Fruit fly (Drosophila melanogaster): ENCODE results near the gene sofe.
A peak's percentile ranks its signal among the peaks of the same experiment; 100 is the strongest.

Gene sofe

dm6 chrX:10822678-10823440 is 34.4 kb downstream of the sofe start (continued):
- TF ChIP-seq hth (optimal IDR thresholded peaks at IDR 0.05) = no peak
- peak; percentile 13 for TF ChIP-seq Atf-2 (GFP tag; optimal IDR thresholded peaks at IDR 0.05)
- TF ChIP-seq kni (GFP tag; optimal IDR thresholded peaks at IDR 0.05) = peak; percentile 89
- TF ChIP-seq CG12155 (GFP tag; optimal IDR thresholded peaks at IDR 0.05) = peak; percentile 33
- TF ChIP-seq CkIIα-i1 (GFP tag; IDR thresholded peaks at IDR 0.05) = no peak
- TF ChIP-seq CG6791 (GFP tag; IDR thresholded peaks at IDR 0.05; ENCODE audit: partially characterized antibody) = no peak
- TF ChIP-seq CG13624 (GFP tag; optimal IDR thresholded peaks at IDR 0.05) = no peak
- TF ChIP-seq crol (GFP tag; IDR thresholded peaks at IDR 0.05) = no peak
- peak; percentile 58 for TF ChIP-seq Hr3 (GFP tag; optimal IDR thresholded peaks at IDR 0.05)
- TF ChIP-seq CG8089 (GFP tag; optimal IDR thresholded peaks at IDR 0.05) = no peak
- TF ChIP-seq toy (GFP tag; IDR thresholded peaks at IDR 0.05) = no peak
- TF ChIP-seq CG15269 (tag; optimal IDR thresholded peaks at IDR 0.05) = peak; percentile 66
- TF ChIP-seq ap (GFP tag; IDR thresholded peaks at IDR 0.05) = peak; percentile 41; the same call in 1 of the 2 replicates
- no peak for TF ChIP-seq Antp (GFP tag; optimal IDR thresholded peaks at IDR 0.05)
- TF ChIP-seq Lpt (GFP tag; optimal IDR thresholded peaks at IDR 0.05) = no peak
- peak; percentile 43 for TF ChIP-seq Xbp1 (GFP tag; optimal IDR thresholded peaks at IDR 0.05)
- no peak for TF ChIP-seq CG4282 (GFP tag; optimal IDR thresholded peaks at IDR 0.05)
- no peak for TF ChIP-seq Hey (tag; optimal IDR thresholded peaks at IDR 0.05)
- no peak for TF ChIP-seq aop (GFP tag; IDR thresholded peaks at IDR 0.05)
- TF ChIP-seq Blimp-1 (GFP tag; optimal IDR thresholded peaks at IDR 0.05) = peak; percentile 66
- TF ChIP-seq CG1603 (tag; optimal IDR thresholded peaks at IDR 0.05) = peak; percentile 76
- TF ChIP-seq CG18011 (GFP tag; optimal IDR thresholded peaks at IDR 0.05) = no peak
- peak; percentile 71 for TF ChIP-seq gsb-n (tag; optimal IDR thresholded peaks at IDR 0.05)
- TF ChIP-seq CG11398 (GFP tag; optimal IDR thresholded peaks at IDR 0.05) = no peak
- 0 out of 3 replicates have a peak, but pooled peaks have one; percentile 30 for TF ChIP-seq CG11093 (GFP tag; IDR thresholded peaks at IDR 0.05)
- peak; percentile 51 for TF ChIP-seq Dek (tag; optimal IDR thresholded peaks at IDR 0.05)
- TF ChIP-seq CG8765 (GFP tag; IDR thresholded peaks at IDR 0.05) = peak; percentile 57; the same call in 1 of the 2 replicates
- no peak for TF ChIP-seq Ravus (GFP tag; IDR thresholded peaks at IDR 0.05)
- TF ChIP-seq ase (GFP tag; IDR thresholded peaks at IDR 0.05) = no peak
- TF ChIP-seq CG12744 (GFP tag; optimal IDR thresholded peaks at IDR 0.05) = no peak
- peak; percentile 34; the same call in 1 of the 3 replicates for TF ChIP-seq so (GFP tag; IDR thresholded peaks at IDR 0.05)
- no peak for TF ChIP-seq gt (GFP tag; IDR thresholded peaks at IDR 0.05)
- no peak for TF ChIP-seq CG11085 (GFP tag; IDR thresholded peaks at IDR 0.05)
- TF ChIP-seq sqz (GFP tag; optimal IDR thresholded peaks at IDR 0.05) = peak; percentile 58
- peak; percentile 17 for TF ChIP-seq stwl (tag; optimal IDR thresholded peaks at IDR 0.05)
- peak; percentile 65 for TF ChIP-seq lmd (GFP tag; IDR thresholded peaks at IDR 0.05)
- TF ChIP-seq z (GFP tag; IDR thresholded peaks at IDR 0.05) = peak; percentile 72
- TF ChIP-seq lbe (GFP tag; optimal IDR thresholded peaks at IDR 0.05) = no peak
- peak; percentile 85 for TF ChIP-seq fd96Cb (tag; optimal IDR thresholded peaks at IDR 0.05)
- TF ChIP-seq CG10431 (GFP tag; optimal IDR thresholded peaks at IDR 0.05) = no peak
- no peak for TF ChIP-seq CG17912 (GFP tag; optimal IDR thresholded peaks at IDR 0.05)
- peak; percentile 96 for TF ChIP-seq CG15696 (tag; optimal IDR thresholded peaks at IDR 0.05)
- peak; percentile 85 for TF ChIP-seq CG31441 (GFP tag; IDR thresholded peaks at IDR 0.05)
- peak; percentile 0 for TF ChIP-seq ems (GFP tag; optimal IDR thresholded peaks at IDR 0.05)
- TF ChIP-seq CG9609 (GFP tag; optimal IDR thresholded peaks at IDR 0.05) = peak; percentile 8
- peak; percentile 34 for TF ChIP-seq CG17802 (tag; optimal IDR thresholded peaks at IDR 0.05)
- TF ChIP-seq B-H2 (GFP tag; optimal IDR thresholded peaks at IDR 0.05) = no peak
- no peak for TF ChIP-seq CG7745 (tag; optimal IDR thresholded peaks at IDR 0.05)
- TF ChIP-seq PHDP (tag; optimal IDR thresholded peaks at IDR 0.05) = peak; percentile 60
- TF ChIP-seq pita (GFP tag; optimal IDR thresholded peaks at IDR 0.05) = no peak
